Worm (Caenorhabditis elegans) whole organism, late embryonic: ENCODE measurements around the gene srt-16.
"Not testable (repeated sequence)": the region's sequence is repeated elsewhere in the genome, so short reads cannot be mapped to it uniquely, and the experiment has no call there.

ENCODE experiments used
- C38D4.7 ChIP-seq: fragments of 200-800 bp; sonication (Bioruptor generic); optimal IDR thresholded peaks from 2 replicates; lab custom pipeline; 2018; ENCODE audit warnings: mild to moderate bottlenecking, missing genetic modification characterization, moderate library complexity, missing compliant biosample characterization
- K09A11.1 ChIP-seq: sonication (generic microtip); optimal IDR thresholded peaks from 2 replicates; lab custom pipeline; 2017; ENCODE audit warnings: antibody characterized with exemption, mild to moderate bottlenecking, missing genetic modification characterization, missing compliant biosample characterization; ENCODE audit not compliant: insufficient read depth
- T23F11.4 ChIP-seq: fragments of 200-800 bp; sonication (Bioruptor generic); optimal IDR thresholded peaks from 2 replicates; lab custom pipeline; 2018; ENCODE audit warnings: mild to moderate bottlenecking, missing genetic modification characterization, missing compliant biosample characterization
- ahr-1 ChIP-seq: sonication (generic microtip); optimal IDR thresholded peaks from 2 replicates; lab custom pipeline; 2016; ENCODE audit warnings: missing genetic modification characterization, missing compliant biosample characterization
- ceh-2 ChIP-seq: sonication (generic microtip); optimal IDR thresholded peaks from 2 replicates; lab custom pipeline; 2016; ENCODE audit warnings: missing genotype, missing genetic modification characterization, missing compliant biosample characterization
- ceh-34 ChIP-seq: sonication (generic microtip); optimal IDR thresholded peaks from 2 replicates; lab custom pipeline; 2016; ENCODE audit warnings: mild to moderate bottlenecking, missing genetic modification characterization, missing compliant biosample characterization
- ceh-48 ChIP-seq: sonication (generic microtip); optimal IDR thresholded peaks from 2 replicates; lab custom pipeline; 2016; ENCODE audit warnings: missing genetic modification characterization, inconsistent platforms, missing compliant biosample characterization
- ceh-9 ChIP-seq: sonication (generic microtip); optimal IDR thresholded peaks from 2 replicates; lab custom pipeline; 2016; ENCODE audit warnings: mild to moderate bottlenecking, missing genetic modification characterization, inconsistent platforms, missing compliant biosample characterization
- che-1 ChIP-seq: sonication (generic microtip); optimal IDR thresholded peaks from 2 replicates; lab custom pipeline; 2016; ENCODE audit warnings: mild to moderate bottlenecking, missing genetic modification characterization, missing compliant biosample characterization
- dve-1 ChIP-seq: sonication (generic microtip); optimal IDR thresholded peaks from 2 replicates; lab custom pipeline; 2017; ENCODE audit warnings: antibody characterized with exemption, mild to moderate bottlenecking, missing genetic modification characterization, missing compliant biosample characterization
- elt-2 ChIP-seq: sonication (generic microtip); optimal IDR thresholded peaks from 2 replicates; lab custom pipeline; 2016; ENCODE audit warnings: missing genetic modification reagents, missing genetic modification characterization, missing compliant biosample characterization
- ets-4 ChIP-seq: sonication (generic microtip); optimal IDR thresholded peaks from 2 replicates; lab custom pipeline; 2016; ENCODE audit warnings: missing genetic modification characterization, missing compliant biosample characterization
- fax-1 ChIP-seq: sonication (generic microtip); optimal IDR thresholded peaks from 2 replicates; lab custom pipeline; 2016; ENCODE audit warnings: missing genotype, missing genetic modification characterization, missing compliant biosample characterization
- gmeb-2 ChIP-seq: sonication (generic microtip); optimal IDR thresholded peaks from 2 replicates; lab custom pipeline; 2016; ENCODE audit warnings: missing genetic modification characterization, inconsistent platforms, missing compliant biosample characterization
- hlh-13 ChIP-seq: fragments of 200-800 bp; sonication (Bioruptor generic); optimal IDR thresholded peaks from 2 replicates; lab custom pipeline; 2018; ENCODE audit warnings: mild to moderate bottlenecking, missing genetic modification characterization, missing compliant biosample characterization
- hlh-6 ChIP-seq: sonication (generic microtip); optimal IDR thresholded peaks from 2 replicates; lab custom pipeline; 2016; ENCODE audit warnings: missing genotype, missing genetic modification characterization, missing compliant biosample characterization
- lin-11 ChIP-seq: fragments of 200-800 bp; sonication (Bioruptor generic); optimal IDR thresholded peaks from 2 replicates; lab custom pipeline; 2018; ENCODE audit warnings: mild to moderate bottlenecking, missing genetic modification characterization, missing compliant biosample characterization
- madf-2 ChIP-seq: sonication (generic microtip); optimal IDR thresholded peaks from 2 replicates; lab custom pipeline; 2017; ENCODE audit warnings: missing genetic modification characterization, missing compliant biosample characterization
- mec-3 ChIP-seq: sonication (generic microtip); optimal IDR thresholded peaks from 2 replicates; lab custom pipeline; 2016; ENCODE audit warnings: borderline replicate concordance, missing genetic modification characterization, missing compliant biosample characterization
- nfya-1 ChIP-seq: sonication (generic microtip); optimal IDR thresholded peaks from 2 replicates; lab custom pipeline; 2017; ENCODE audit warnings: missing genetic modification characterization, mild to moderate bottlenecking, missing compliant biosample characterization, antibody characterized with exemption, moderate library complexity
- nhr-11 ChIP-seq: fragments of 150-350 bp; optimal IDR thresholded peaks from 2 replicates; lab custom pipeline; 2014; ENCODE audit warnings: missing biosample characterization, missing genetic modification characterization
- pag-3 ChIP-seq: sonication (generic microtip); optimal IDR thresholded peaks from 2 replicates; lab custom pipeline; 2016; ENCODE audit warnings: missing compliant biosample characterization, missing genetic modification characterization, borderline replicate concordance
- pat-9 ChIP-seq: fragments of 200-800 bp; sonication (Bioruptor generic); optimal IDR thresholded peaks from 2 replicates; lab custom pipeline; 2018; ENCODE audit warnings: mild to moderate bottlenecking, missing genetic modification characterization, moderate library complexity, missing compliant biosample characterization
- pax-1 ChIP-seq: fragments of 150-350 bp; optimal IDR thresholded peaks from 2 replicates; lab custom pipeline; 2014; ENCODE audit warnings: missing biosample characterization, missing genetic modification characterization
- pha-2 ChIP-seq: sonication (generic microtip); optimal IDR thresholded peaks from 2 replicates; lab custom pipeline; 2017; ENCODE audit warnings: mild to moderate bottlenecking, missing genetic modification characterization, missing compliant biosample characterization
- pqm-1 ChIP-seq: sonication (generic microtip); optimal IDR thresholded peaks from 2 replicates; lab custom pipeline; 2016; ENCODE audit warnings: missing genetic modification characterization, missing compliant biosample characterization
- pros-1 ChIP-seq: fragments of 150-350 bp; optimal IDR thresholded peaks from 2 replicates; lab custom pipeline; 2014; ENCODE audit warnings: missing biosample characterization, missing genetic modification reagents, missing genetic modification characterization
- sox-2 ChIP-seq: fragments of 200-800 bp; sonication (Bioruptor generic); IDR thresholded peaks from 2 replicates; pipeline ENCODE4 v1.3.6; 2022; ENCODE audit warnings: missing genetic modification reagents, missing genetic modification characterization, missing compliant biosample characterization
- tbx-2 ChIP-seq: sonication (generic microtip); optimal IDR thresholded peaks from 2 replicates; lab custom pipeline; 2016; ENCODE audit warnings: missing genetic modification characterization, missing compliant biosample characterization
- tbx-7 ChIP-seq: sonication (generic microtip); optimal IDR thresholded peaks from 2 replicates; lab custom pipeline; 2016; ENCODE audit warnings: missing genotype, missing genetic modification characterization, missing compliant biosample characterization
- ttx-3 ChIP-seq: sonication (generic microtip); optimal IDR thresholded peaks from 2 replicates; lab custom pipeline; 2016; ENCODE audit warnings: missing genetic modification reagents, missing genetic modification characterization, missing compliant biosample characterization
- zip-5 ChIP-seq: sonication (generic microtip); optimal IDR thresholded peaks from 2 replicates; lab custom pipeline; 2016; ENCODE audit warnings: missing genetic modification characterization, missing compliant biosample characterization

Gene srt-16

ce11 chrV:3105810-3106209, 41.5 kb upstream of the srt-16 start, which contains the start of gene str-69:
str-69 (minus strand) TSS chrV:3105910.
- TF ChIP-seq tbx-7 (tag; lab: Kevin White, UChicago) (no peak), ceh-9 (no peak), ceh-2 (tag; lab: Kevin White, UChicago) (no peak), ceh-34 (tag; lab: Kevin White, UChicago) (no peak), gmeb-2 (tag; lab: Kevin White, UChicago) (no peak), dve-1 (tag; lab: Kevin White, UChicago) (no peak), K09A11.1 (tag; lab: Kevin White, UChicago) (no peak), pag-3 (tag; lab: Kevin White, UChicago) (no peak), sox-2 (no peak), C38D4.7 (no peak), che-1 (tag; lab: Kevin White, UChicago) (no peak)

- TF ChIP-seq pax-1 (tag; lab: Kevin White, UChicago) (no peak), pqm-1 (tag; lab: Kevin White, UChicago) (no peak), zip-5 (tag; lab: Kevin White, UChicago) (no peak), ceh-48 (tag; lab: Kevin White, UChicago) (no peak), fax-1 (tag; lab: Kevin White, UChicago) (no peak)
- TF ChIP-seq, all 69 proteins: peak for 0
These were observed 39.8 kb upstream of the srt-16 start, which contains the start of gene str-66 for ce11 chrV:3104134-3104533. str-66 (minus strand) TSS chrV:3104234.

DNA sequence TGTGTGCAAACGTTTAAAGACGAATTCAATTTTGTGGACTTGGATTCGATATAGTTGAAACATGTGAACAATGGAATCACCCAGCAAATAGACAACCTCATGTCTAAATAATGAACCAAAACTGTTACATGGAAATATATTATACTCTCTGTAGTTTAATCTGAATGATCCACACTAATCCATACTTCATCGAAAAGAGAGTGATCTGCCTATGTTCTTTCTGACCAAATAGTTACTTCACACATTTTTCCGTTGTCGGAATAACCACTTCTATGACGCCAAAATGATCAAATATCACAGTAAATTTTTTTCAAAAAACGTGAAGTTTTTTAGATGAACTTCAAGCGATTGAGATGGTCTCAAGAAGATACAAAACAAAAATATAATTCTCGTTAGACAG, 37.7 kb upstream of the srt-16 start, which contains the start of gene Y73C8C.4:
TSS of gene Y73C8C.4 (minus strand) at position 101 of the 400 bp plus-strand sequence.
- TF ChIP-seq madf-2; pat-9; lin-11 (tag; lab: Kevin White, UChicago): not testable (repeated sequence)

- TF ChIP-seq ttx-3 (no peak), ceh-34 (tag; lab: Kevin White, UChicago) (no peak), C38D4.7 (no peak), tbx-2 (tag; lab: Kevin White, UChicago) (no peak), pha-2 (tag; lab: Kevin White, UChicago) (no peak), elt-2 (tag; lab: Kevin White, UChicago) (no peak), hlh-6 (no peak), nhr-11 (tag; lab: Kevin White, UChicago) (no peak), pros-1 (tag; lab: Kevin White, UChicago) (no peak), T23F11.4 (GFP tag; lab: Kevin White, UChicago) (no peak), ahr-1 (tag; lab: Kevin White, UChicago) (no peak), gmeb-2 (tag; lab: Kevin White, UChicago) (no peak), sox-2 (no peak), fax-1 (tag; lab: Kevin White, UChicago) (no peak), madf-2 (no peak), hlh-13 (GFP tag; lab: Kevin White, UChicago) (no peak), ceh-2 (tag; lab: Kevin White, UChicago) (no peak)
These were observed 36.2 kb upstream of the srt-16 start for ce11 chrV:3100527-3100926.

- TF ChIP-seq T23F11.4 (GFP tag; lab: Kevin White, UChicago) (no peak), nfya-1 (tag; lab: Kevin White, UChicago) (no peak), ets-4 (tag; lab: Kevin White, UChicago) (no peak), lin-11 (tag; lab: Kevin White, UChicago) (no peak), mec-3 (tag; lab: Kevin White, UChicago) (no peak), elt-2 (tag; lab: Kevin White, UChicago) (no peak), ceh-2 (tag; lab: Kevin White, UChicago) (no peak)
These were observed 30.0 kb upstream of the srt-16 start, which contains the start of gene cyp-33C9 for ce11 chrV:3094351-3094750. cyp-33C9 (minus strand) TSS chrV:3094561.
